Worm (Caenorhabditis elegans): ENCODE data around the gene W10G11.2.

- TF ChIP-seq flt-1 (GFP tag; IDR thresholded peaks at IDR 0.05) (no peak), med-1 (GFP tag; optimal IDR thresholded peaks at IDR 0.05; ENCODE audit: insufficient read depth) (no peak), cog-1 (tag; optimal IDR thresholded peaks at IDR 0.05) (no peak), ztf-29 (GFP tag; IDR thresholded peaks at IDR 0.05) (no peak), ref-1 (GFP tag; conservative IDR thresholded peaks at IDR 0.05) (no peak)
Observed at ce11 chrII:3598721-3599120, 37.3 kb upstream of the W10G11.2 start, which contains the start of gene Y49F6A.11.
